Worm (Caenorhabditis elegans): ENCODE data around the gene K03B4.4.

- TF ChIP-seq tab-1 (GFP tag; IDR thresholded peaks at IDR 0.05) (no peak), klf-2 (GFP tag; conservative IDR thresholded peaks at IDR 0.05) (no peak), flt-1 (GFP tag; IDR thresholded peaks at IDR 0.05) (no peak), ztf-29 (GFP tag; IDR thresholded peaks at IDR 0.05) (no peak)
These were observed 52.8 kb downstream of the K03B4.4 start for ce11 chrV:4734608-4735007.
